Worm (Caenorhabditis elegans): Measurements from ENCODE around the gene str-206.

str-206 gene

DNA sequence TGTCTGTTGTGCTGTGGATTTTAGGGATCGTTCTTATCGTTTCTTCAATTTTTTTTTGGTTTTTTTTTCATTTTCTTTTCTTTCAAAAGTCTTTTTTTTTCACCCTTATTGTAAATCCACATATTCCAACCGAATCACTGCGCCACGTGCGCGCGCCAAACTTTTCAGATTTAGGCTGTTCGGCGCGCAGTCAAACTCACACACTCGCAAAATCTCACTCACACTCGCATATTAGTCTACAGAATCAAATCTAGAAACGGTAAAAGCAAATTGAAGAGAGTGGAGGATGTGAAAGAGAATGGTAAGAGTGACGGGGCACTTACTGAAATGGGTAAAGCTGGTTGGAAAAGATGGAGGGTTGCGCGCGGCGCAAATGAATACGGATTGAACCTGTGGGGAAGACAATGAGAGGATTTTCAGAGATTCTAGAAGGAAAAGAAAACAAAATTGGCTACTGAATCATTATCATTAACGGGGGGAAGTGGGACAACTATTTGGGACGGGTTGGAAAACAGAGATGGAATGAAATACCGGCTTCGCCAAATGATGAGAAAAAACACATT, 4.3 kb downstream of the str-206 start (continued):
- TF ChIP-seq F57A8.1 (GFP tag; optimal IDR thresholded peaks at IDR 0.05) (no peak), egl-18 (GFP tag; IDR thresholded peaks at IDR 0.05) (no peak), ekl-4 (GFP tag; IDR thresholded peaks at IDR 0.05) (no peak), rpc-1 (optimal IDR thresholded peaks at IDR 0.05) (no peak), rpc-1 (tag; optimal IDR thresholded peaks at IDR 0.05) (no peak), rcor-1 (GFP tag; IDR thresholded peaks at IDR 0.05) (peak; percentile 5; the same call in 1 of the 2 replicates), nfya-1 (tag; optimal IDR thresholded peaks at IDR 0.05; ENCODE audit: borderline replicate concordance, insufficient read depth) (no peak), tlf-1 (GFP tag; optimal IDR thresholded peaks at IDR 0.05) (no peak), cebp-2 (GFP tag; IDR thresholded peaks at IDR 0.05) (0 out of 2 replicates have a peak, but pooled peaks have one; percentile 2), Y56A3A.18 (GFP tag; IDR thresholded peaks at IDR 0.05) (peak; percentile 80), nhr-90 (tag; optimal IDR thresholded peaks at IDR 0.05) (no peak), hlh-26 (GFP tag; conservative IDR thresholded peaks at IDR 0.05) (no peak), zim-3 (tag; optimal IDR thresholded peaks at IDR 0.05) (peak; percentile 88), mcd-1 (GFP tag; IDR thresholded peaks at IDR 0.05) (peak; percentile 34; the same call in 1 of the 2 replicates), F52B5.7 (tag; optimal IDR thresholded peaks at IDR 0.05) (peak; percentile 30), attf-3 (GFP tag; conservative IDR thresholded peaks at IDR 0.05) (no peak)

DNA sequence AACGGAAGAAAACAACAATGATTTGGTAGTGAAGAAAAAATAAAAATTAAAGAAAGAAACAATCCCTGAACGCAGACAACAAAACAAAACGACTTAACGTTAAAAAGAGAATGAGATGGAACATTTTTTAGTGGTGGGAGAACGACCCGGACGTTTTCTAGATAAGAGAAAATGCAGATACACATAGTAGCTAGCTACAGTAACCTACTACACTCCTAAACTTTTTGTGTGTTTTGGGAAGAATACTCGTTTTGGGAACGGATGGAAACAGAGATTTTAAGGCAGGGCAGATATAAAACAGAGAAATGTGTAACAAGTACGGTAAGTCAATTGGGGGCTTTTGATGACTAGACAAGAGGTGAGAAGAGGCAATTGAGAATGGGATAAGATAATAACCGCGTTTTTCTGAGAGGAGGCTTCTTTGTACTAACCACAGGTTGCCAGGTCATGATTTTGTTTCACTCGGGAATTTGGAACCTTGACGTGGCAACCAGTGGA, 4.9 kb downstream of the str-206 start:
- TF ChIP-seq ama-1 (optimal IDR thresholded peaks at IDR 0.05) (no peak), ama-1 (GFP tag; optimal IDR thresholded peaks at IDR 0.05) (peak in 1 of 2 experiments; percentile 45), ztf-22 (GFP tag; optimal IDR thresholded peaks at IDR 0.05) (no peak), nhr-179 (tag; optimal IDR thresholded peaks at IDR 0.05) (no peak), let-607 (tag; optimal IDR thresholded peaks at IDR 0.05) (peak in 1 of 2 experiments; percentile 6), Y53G8AR.9 (GFP tag; conservative IDR thresholded peaks at IDR 0.05) (no peak), hlh-12 (tag; optimal IDR thresholded peaks at IDR 0.05) (no peak), aptf-3 (GFP tag; IDR thresholded peaks at IDR 0.05) (0 out of 2 replicates have a peak, but pooled peaks have one; percentile 2), ZK185.1 (tag; optimal IDR thresholded peaks at IDR 0.05; ENCODE audit: poor library complexity, severe bottlenecking) (no peak), madf-6 (GFP tag; IDR thresholded peaks at IDR 0.05) (0 out of 2 replicates have a peak, but pooled peaks have one; percentile 12), B0336.3 (GFP tag; IDR thresholded peaks at IDR 0.05) (no peak), T26A5.8 (tag; optimal IDR thresholded peaks at IDR 0.05) (peak; percentile 22), F55B11.4 (tag; optimal IDR thresholded peaks at IDR 0.05; ENCODE audit: borderline replicate concordance, insufficient read depth) (no peak), nhr-80 (tag; optimal IDR thresholded peaks at IDR 0.05) (peak; percentile 36), Y95B8A.8 (GFP tag; IDR thresholded peaks at IDR 0.05) (no peak)

DNA sequence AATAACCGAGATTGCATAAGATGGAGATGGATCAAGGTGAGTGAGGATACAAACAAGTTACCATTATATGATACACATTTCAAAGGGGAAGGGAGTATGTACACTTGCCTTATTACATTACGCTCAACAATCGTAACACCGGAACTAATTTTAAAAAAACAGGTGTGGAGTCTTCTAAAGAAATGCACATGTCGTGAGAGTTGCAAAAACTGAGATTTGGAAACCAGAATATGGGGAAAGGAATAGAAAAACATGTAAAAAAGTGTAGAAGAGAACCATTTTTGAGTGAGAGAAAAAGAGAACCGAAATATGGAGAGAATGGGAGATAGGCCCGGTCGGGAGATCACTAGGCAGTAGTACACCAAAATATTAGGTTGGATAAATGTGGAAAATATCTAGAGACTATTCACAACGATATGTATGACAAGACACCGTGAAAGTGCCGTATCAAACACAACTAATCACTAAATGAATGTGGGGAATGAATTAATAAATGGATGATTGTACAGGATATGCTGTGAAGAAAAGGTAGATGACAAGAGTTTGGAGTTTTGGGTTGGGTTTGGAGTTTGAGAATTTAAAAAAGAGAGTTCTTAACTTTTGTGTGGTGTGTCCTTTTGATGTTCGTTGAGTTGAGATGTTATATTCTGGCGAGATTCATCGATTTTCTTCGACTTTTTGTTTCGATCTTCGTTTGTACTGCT, 5.5 kb downstream of the str-206 start:
- TF ChIP-seq lin-54 (GFP tag; optimal IDR thresholded peaks at IDR 0.05): peak; percentile 6
- no peak for TF ChIP-seq ama-1 (optimal IDR thresholded peaks at IDR 0.05)
- peak in 1 of 2 experiments; percentile 42 for TF ChIP-seq ama-1 (GFP tag; optimal IDR thresholded peaks at IDR 0.05)
- 0 out of 2 replicates have a peak, but pooled peaks have one; percentile 1 for TF ChIP-seq ceh-58 (GFP tag; IDR thresholded peaks at IDR 0.05)
- 0 out of 2 replicates have a peak, but pooled peaks have one; percentile 47 for TF ChIP-seq lin-26 (GFP tag; IDR thresholded peaks at IDR 0.05)
- peak; percentile 23 for TF ChIP-seq ZK185.1 (tag; optimal IDR thresholded peaks at IDR 0.05; ENCODE audit: poor library complexity, severe bottlenecking)
- no peak for TF ChIP-seq xnd-1 (tag; optimal IDR thresholded peaks at IDR 0.05)
- TF ChIP-seq lin-35 (GFP tag; optimal IDR thresholded peaks at IDR 0.05): peak in 1 of 3 experiments; percentile 47
- TF ChIP-seq athp-1 (tag; optimal IDR thresholded peaks at IDR 0.05): no peak
- peak; percentile 49 for TF ChIP-seq repo-1 (tag; optimal IDR thresholded peaks at IDR 0.05)

Data from whole organism, young adult.